Fruit fly (Drosophila melanogaster) whole organism, embryonic: Measurements from ENCODE around the gene Cyp4d1.

Source experiments
- ATbp ChIP-seq: fragments of 200-800 bp; sonication (Bioruptor generic); optimal IDR thresholded peaks from 2 replicates; lab custom pipeline; 2017; ENCODE audit warnings: missing biosample characterization, mild to moderate bottlenecking, missing genetic modification characterization, missing genetic modification reagents
- Atf-2 ChIP-seq: fragments of 200-800 bp; sonication (Bioruptor generic); optimal IDR thresholded peaks from 2 replicates; lab custom pipeline; 2016; ENCODE audit warnings: missing biosample characterization, missing genetic modification characterization
- Awh ChIP-seq: fragments of 200-800 bp; sonication (Bioruptor generic); IDR thresholded peaks from 2 replicates; pipeline ENCODE4, ENCODE4 v1.3.6; 2022; ENCODE audit warnings: missing biosample characterization, missing genetic modification characterization
- Blimp-1 ChIP-seq: fragments of 200-800 bp; sonication (Bioruptor generic); optimal IDR thresholded peaks from 3 replicates; lab custom pipeline; 2018; ENCODE audit warnings: missing biosample characterization, missing genetic modification characterization, mild to moderate bottlenecking, moderate library complexity, missing genetic modification reagents
- CG10366 ChIP-seq: fragments of 200-800 bp; sonication (Bioruptor generic); IDR thresholded peaks from 2 replicates; pipeline ENCODE4 v1.3.6; 2022; ENCODE audit warnings: missing biosample characterization, missing genetic modification characterization
- CG10431 ChIP-seq: fragments of 200-800 bp; sonication (Bioruptor generic); optimal IDR thresholded peaks from 3 replicates; lab custom pipeline; 2018; ENCODE audit warnings: missing biosample characterization, mild to moderate bottlenecking, missing genetic modification characterization
- CG10543 ChIP-seq: fragments of 200-800 bp; sonication (Bioruptor generic); optimal IDR thresholded peaks from 3 replicates; lab custom pipeline; 2017; ENCODE audit warnings: missing biosample characterization, mild to moderate bottlenecking, missing genetic modification characterization, moderate library complexity
- CG12155 ChIP-seq: fragments of 200-800 bp; sonication (Bioruptor generic); optimal IDR thresholded peaks from 3 replicates; lab custom pipeline; 2016; ENCODE audit warnings: missing biosample characterization, missing genetic modification characterization
- CG13123 ChIP-seq: fragments of 200-800 bp; sonication (Bioruptor generic); optimal IDR thresholded peaks from 2 replicates; lab custom pipeline; 2016; ENCODE audit warnings: missing biosample characterization, missing genetic modification characterization
- CG13296 ChIP-seq: fragments of 200-800 bp; sonication (Bioruptor generic); optimal IDR thresholded peaks from 3 replicates; lab custom pipeline; 2018; ENCODE audit warnings: missing biosample characterization, mild to moderate bottlenecking, missing genetic modification characterization
- CG1647 ChIP-seq: fragments of 200-800 bp; sonication (Bioruptor generic); optimal IDR thresholded peaks from 3 replicates; lab custom pipeline; 2016; ENCODE audit warnings: missing biosample characterization, missing genetic modification characterization
- CG18476 ChIP-seq: fragments of 200-800 bp; sonication (Bioruptor generic); optimal IDR thresholded peaks from 2 replicates; lab custom pipeline; 2016; ENCODE audit warnings: missing biosample characterization, mild to moderate bottlenecking, missing genetic modification characterization
- CG18619 ChIP-seq: fragments of 200-800 bp; sonication (Bioruptor generic); optimal IDR thresholded peaks from 3 replicates; lab custom pipeline; 2017; ENCODE audit warnings: missing biosample characterization, mild to moderate bottlenecking, missing genetic modification characterization
- CG31441 ChIP-seq: fragments of 200-800 bp; sonication (Bioruptor generic); IDR thresholded peaks from 2 replicates; pipeline ENCODE4 v1.3.6; 2022; ENCODE audit warnings: missing biosample characterization, missing genetic modification characterization
- CG3995 ChIP-seq: fragments of 200-800 bp; sonication (Bioruptor generic); optimal IDR thresholded peaks from 3 replicates; lab custom pipeline; 2016; ENCODE audit warnings: missing biosample characterization, missing genetic modification characterization
- CG4730 ChIP-seq: fragments of 200-800 bp; sonication (Bioruptor generic); IDR thresholded peaks from 2 replicates; pipeline ENCODE4 v1.3.6; 2022; ENCODE audit warnings: missing biosample characterization, missing genetic modification characterization
- CG6254 ChIP-seq: fragments of 200-800 bp; sonication (Bioruptor generic); optimal IDR thresholded peaks from 3 replicates; lab custom pipeline; 2017; ENCODE audit warnings: mild to moderate bottlenecking, missing biosample characterization, missing genetic modification reagents, missing genetic modification characterization
- CG6854 ChIP-seq: fragments of 200-800 bp; sonication (Bioruptor generic); optimal IDR thresholded peaks from 3 replicates; lab custom pipeline; 2017; ENCODE audit warnings: missing biosample characterization, mild to moderate bottlenecking, missing genetic modification characterization
- CG8924 ChIP-seq: fragments of 200-800 bp; optimal IDR thresholded peaks from 3 replicates; lab custom pipeline; 2019; ENCODE audit warnings: missing biosample characterization, mild to moderate bottlenecking, missing genetic modification characterization, moderate library complexity
- CG9876 ChIP-seq: fragments of 200-800 bp; sonication (Bioruptor generic); optimal IDR thresholded peaks from 2 replicates; lab custom pipeline; 2016; ENCODE audit warnings: missing biosample characterization, missing genetic modification characterization
- D19A ChIP-seq: fragments of 200-800 bp; optimal IDR thresholded peaks from 3 replicates; lab custom pipeline; 2019; ENCODE audit warnings: missing biosample characterization, mild to moderate bottlenecking, missing genetic modification characterization, moderate library complexity
- Dad ChIP-seq: fragments of 200-800 bp; sonication (Bioruptor generic); optimal IDR thresholded peaks from 3 replicates; lab custom pipeline; 2016; ENCODE audit warnings: missing biosample characterization, missing genetic modification characterization
- Eip74EF ChIP-seq, 2 experiments: fragments of 200-800 bp in 1 of 2; fragments of >200 bp in 1 of 2; sonication (Bioruptor generic) in 1 of 2; optimal IDR thresholded peaks; 2 replicates each; lab custom pipeline; 2017 to 2019; ENCODE audit warnings: missing biosample characterization in 2 of 2, missing genetic modification characterization in 2 of 2, mild to moderate bottlenecking in 1 of 2, moderate library complexity in 1 of 2
- Elba2 ChIP-seq: fragments of 200-800 bp; sonication (Bioruptor generic); optimal IDR thresholded peaks from 3 replicates; lab custom pipeline; 2016; ENCODE audit warnings: missing biosample characterization, missing genetic modification characterization
- HLH3B ChIP-seq: fragments of 200-800 bp; sonication (Bioruptor generic); IDR thresholded peaks from 2 replicates; pipeline ENCODE4 v1.3.6; 2022; ENCODE audit warnings: missing biosample characterization, missing genetic modification characterization
- HLH54F ChIP-seq: fragments of 200-800 bp; sonication (Bioruptor generic); optimal IDR thresholded peaks from 3 replicates; lab custom pipeline; 2016; ENCODE audit warnings: missing biosample characterization, missing genetic modification characterization
- HmgZ ChIP-seq: fragments of 200-800 bp; sonication (Bioruptor generic); optimal IDR thresholded peaks from 2 replicates; lab custom pipeline; 2018; ENCODE audit warnings: missing biosample characterization, mild to moderate bottlenecking, missing genetic modification characterization
- Hmr ChIP-seq: fragments of 200-800 bp; sonication (Bioruptor generic); optimal IDR thresholded peaks from 3 replicates; lab custom pipeline; 2017; ENCODE audit warnings: mild to moderate bottlenecking, missing biosample characterization, missing genetic modification reagents, missing genetic modification characterization
- NK7.1 ChIP-seq: fragments of 200-800 bp; sonication (Bioruptor generic); optimal IDR thresholded peaks from 3 replicates; lab custom pipeline; 2016; ENCODE audit warnings: missing biosample characterization, missing genetic modification characterization
- Opbp ChIP-seq: fragments of 200-800 bp; sonication (Bioruptor generic); IDR thresholded peaks from 3 replicates; pipeline ENCODE4 v1.3.6; 2022; ENCODE audit warnings: missing biosample characterization, missing genetic modification characterization; ENCODE audit not compliant: partially characterized antibody
- Rx ChIP-seq: fragments of 200-800 bp; sonication (Bioruptor generic); IDR thresholded peaks from 2 replicates; pipeline ENCODE4 v1.3.6; 2022; ENCODE audit warnings: missing biosample characterization, missing genetic modification characterization
- Ssrp ChIP-seq: fragments of 200-800 bp; sonication (Bioruptor generic); optimal IDR thresholded peaks from 2 replicates; lab custom pipeline; 2018; ENCODE audit warnings: missing biosample characterization, mild to moderate bottlenecking, missing genetic modification characterization, moderate library complexity
- Tbp ChIP-seq: fragments of >200 bp; optimal IDR thresholded peaks from 2 replicates; lab custom pipeline; 2018; ENCODE audit warnings: missing biosample characterization, missing genetic modification characterization
- chif ChIP-seq, 2 experiments: fragments of 200-800 bp; sonication (Bioruptor generic); optimal IDR thresholded peaks; 3 replicates each; lab custom pipeline; 2016; ENCODE audit warnings: missing biosample characterization in 2 of 2, missing genetic modification characterization in 2 of 2
- corto ChIP-seq: fragments of 200-800 bp; sonication (Bioruptor generic); optimal IDR thresholded peaks from 2 replicates; lab custom pipeline; 2016; ENCODE audit warnings: missing biosample characterization, mild to moderate bottlenecking, missing genetic modification characterization, moderate library complexity
- crc ChIP-seq: fragments of 200-800 bp; sonication (Bioruptor generic); optimal IDR thresholded peaks from 2 replicates; lab custom pipeline; 2016; ENCODE audit warnings: missing biosample characterization, missing genetic modification characterization
- crp ChIP-seq, 2 experiments: fragments of 200-800 bp; sonication (Bioruptor generic); optimal IDR thresholded peaks; 2 replicates in 1 of 2; 3 replicates in 1 of 2; lab custom pipeline; 2017; ENCODE audit warnings: missing biosample characterization in 2 of 2, missing genetic modification characterization in 2 of 2, mild to moderate bottlenecking in 1 of 2, moderate library complexity in 1 of 2
- jumu ChIP-seq: fragments of 200-800 bp; sonication (Bioruptor generic); optimal IDR thresholded peaks from 3 replicates; lab custom pipeline; 2016; ENCODE audit warnings: missing biosample characterization, missing genetic modification characterization
- kni ChIP-seq: fragments of 200-800 bp; sonication (Bioruptor generic); optimal IDR thresholded peaks from 3 replicates; lab custom pipeline; 2017; ENCODE audit warnings: mild to moderate bottlenecking, missing biosample characterization, missing genetic modification reagents, missing genetic modification characterization
- nerfin-2 ChIP-seq: fragments of 200-800 bp; sonication (Bioruptor generic); IDR thresholded peaks from 2 replicates; pipeline ENCODE4 v1.3.6; 2022; ENCODE audit warnings: missing biosample characterization, missing genetic modification characterization; ENCODE audit not compliant: partially characterized antibody
- nom ChIP-seq: fragments of 200-800 bp; sonication (Bioruptor generic); optimal IDR thresholded peaks from 2 replicates; lab custom pipeline; 2017; ENCODE audit warnings: missing biosample characterization, missing genetic modification characterization, mild to moderate bottlenecking, moderate library complexity, missing genetic modification reagents
- prd ChIP-seq, 3 experiments: fragments of >200 bp in 2 of 3; fragments of 200-800 bp in 1 of 3; sonication (Bioruptor generic) in 1 of 3; optimal IDR thresholded peaks in 2 of 3; IDR thresholded peaks in 1 of 3; 2 replicates in 2 of 3; 3 replicates in 1 of 3; pipeline versions ENCODE4 v1.3.6 to Lab custom; 2017 to 2022; ENCODE audit warnings: missing biosample characterization in 1 of 3, missing genetic modification characterization in 1 of 3
- pros ChIP-seq: fragments of 200-800 bp; sonication (Bioruptor generic); optimal IDR thresholded peaks from 3 replicates; lab custom pipeline; 2019; ENCODE audit warnings: missing biosample characterization, mild to moderate bottlenecking, missing genetic modification characterization, moderate library complexity
- sc ChIP-seq, 3 experiments: fragments of >200 bp in 2 of 3; fragments of 200-800 bp in 1 of 3; sonication (Bioruptor generic) in 1 of 3; optimal IDR thresholded peaks; 2 replicates in 2 of 3; 3 replicates in 1 of 3; lab custom pipeline; 2017; ENCODE audit warnings: mild to moderate bottlenecking in 1 of 3, missing biosample characterization in 1 of 3, missing genetic modification characterization in 1 of 3, missing genetic modification reagents in 1 of 3
- sens-2 ChIP-seq: fragments of 200-800 bp; sonication (Bioruptor generic); IDR thresholded peaks from 2 replicates; pipeline ENCODE4 v1.3.6; 2022; ENCODE audit warnings: missing biosample characterization, missing genetic modification characterization
- sima ChIP-seq: fragments of 200-800 bp; sonication (Bioruptor generic); optimal IDR thresholded peaks from 2 replicates; lab custom pipeline; 2016; ENCODE audit warnings: missing biosample characterization, missing genetic modification characterization
- slbo ChIP-seq: fragments of 200-800 bp; sonication (Bioruptor generic); IDR thresholded peaks from 2 replicates; pipeline ENCODE4 v1.3.6; 2022; ENCODE audit warnings: missing biosample characterization, missing genetic modification characterization
- unc-4 ChIP-seq: fragments of 200-800 bp; sonication (Bioruptor generic); IDR thresholded peaks from 2 replicates; pipeline ENCODE4 v1.3.6; 2022; ENCODE audit warnings: missing biosample characterization, missing genetic modification characterization; ENCODE audit not compliant: partially characterized antibody

Cyp4d1 gene

DNA sequence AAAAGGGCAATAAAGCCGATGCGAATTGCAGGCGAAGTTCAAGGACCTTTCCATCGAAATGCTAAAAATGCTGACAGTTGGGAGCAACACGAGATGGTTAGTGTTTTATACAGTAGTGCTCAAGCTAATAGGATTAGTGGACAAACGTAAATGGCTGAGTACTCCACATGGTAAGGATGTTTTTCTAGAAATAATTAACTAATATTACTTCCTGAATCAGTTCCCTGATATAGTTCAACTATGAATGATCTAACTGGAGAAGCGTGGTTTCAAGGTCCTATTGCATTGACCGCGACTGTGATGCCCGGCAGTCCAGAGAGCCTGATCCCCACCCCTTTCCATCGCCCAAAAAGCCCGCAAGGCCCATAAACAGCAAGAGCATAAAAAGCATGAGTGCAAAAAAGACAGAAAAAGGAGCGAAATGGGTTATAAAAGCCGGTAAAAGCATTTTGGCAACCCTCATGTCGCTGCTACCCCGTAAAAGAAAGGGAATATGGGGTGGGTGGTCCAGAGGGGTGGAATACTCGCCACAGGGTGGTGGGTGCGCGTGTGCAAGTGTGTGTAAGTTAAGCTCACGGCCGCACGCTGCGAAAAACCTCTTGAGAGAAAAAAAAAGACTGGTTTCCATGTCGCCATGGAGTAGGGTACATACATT lies 27.6 kb downstream of the Cyp4d1 start (continued):
- peak; percentile 42 for TF ChIP-seq CG12155 (GFP tag; lab: Kevin White, UChicago)
- TF ChIP-seq sc (optimal IDR thresholded peaks at IDR 0.05; lab: Kevin White, UChicago): no peak
- peak; percentile 60 for TF ChIP-seq sc (GFP tag; optimal IDR thresholded peaks at IDR 0.05; lab: Kevin White, UChicago)
- no peak for TF ChIP-seq kni (GFP tag; lab: Kevin White, UChicago)
- TF ChIP-seq nom (GFP tag; lab: Kevin White, UChicago): peak; percentile 16
- TF ChIP-seq Atf-2 (GFP tag; lab: Kevin White, UChicago): peak; percentile 54
- peak; percentile 74 for TF ChIP-seq HLH3B (GFP tag; lab: Robert Waterston, UW)
- no peak for TF ChIP-seq Opbp (GFP tag; lab: Robert Waterston, UW)
- TF ChIP-seq CG31441 (GFP tag; lab: Robert Waterston, UW): peak; percentile 74
- TF ChIP-seq ATbp (GFP tag; lab: Kevin White, UChicago): peak; percentile 74
- TF ChIP-seq Hmr (GFP tag; lab: Kevin White, UChicago): peak; percentile 57
- peak; percentile 41 to 74 for TF ChIP-seq chif (GFP tag; optimal IDR thresholded peaks at IDR 0.05; lab: Kevin White, UChicago)
- TF ChIP-seq HmgZ (tag; lab: Kevin White, UChicago): peak; percentile 27
- TF ChIP-seq Elba2 (GFP tag; lab: Kevin White, UChicago): no peak
- peak; percentile 56 for TF ChIP-seq Ssrp (tag; lab: Kevin White, UChicago)
- TF ChIP-seq CG10366 (GFP tag; lab: Robert Waterston, UW): peak; percentile 37
- TF ChIP-seq CG1647 (GFP tag; lab: Kevin White, UChicago): no peak
- TF ChIP-seq Tbp (GFP tag; lab: Kevin White, UChicago): no peak
- TF ChIP-seq crp (GFP tag; optimal IDR thresholded peaks at IDR 0.05; lab: Kevin White, UChicago): no peak
- TF ChIP-seq Dad (GFP tag; lab: Kevin White, UChicago): peak; percentile 28
- no peak for TF ChIP-seq CG13123 (GFP tag; lab: Kevin White, UChicago)
- TF ChIP-seq prd (optimal IDR thresholded peaks at IDR 0.05; lab: Kevin White, UChicago): no peak
- peak; percentile 78 for TF ChIP-seq prd (GFP tag; IDR thresholded peaks at IDR 0.05; lab: Robert Waterston, UW)
- TF ChIP-seq CG4730 (GFP tag; lab: Robert Waterston, UW): no peak
- peak; percentile 28 for TF ChIP-seq CG6854 (GFP tag; lab: Kevin White, UChicago)
- no peak for TF ChIP-seq CG3995 (GFP tag; lab: Kevin White, UChicago)
- peak; percentile 59 for TF ChIP-seq sima (GFP tag; lab: Kevin White, UChicago)
- peak; percentile 68 for TF ChIP-seq D19A
- peak; percentile 76 for TF ChIP-seq CG8924
- no peak for TF ChIP-seq Eip74EF (GFP tag; optimal IDR thresholded peaks at IDR 0.05; lab: Kevin White, UChicago)
- TF ChIP-seq CG10543 (GFP tag; lab: Kevin White, UChicago): no peak
- peak; percentile 55 for TF ChIP-seq CG18476 (GFP tag; lab: Kevin White, UChicago)
- TF ChIP-seq CG9876 (GFP tag; lab: Kevin White, UChicago): no peak
- TF ChIP-seq pros (GFP tag; lab: Kevin White, UChicago): peak; percentile 77
- no peak for TF ChIP-seq nerfin-2
- peak; percentile 54 for TF ChIP-seq crc (GFP tag; lab: Kevin White, UChicago)
- no peak for TF ChIP-seq unc-4 (GFP tag; lab: Robert Waterston, UW)
- peak; percentile 38 for TF ChIP-seq CG10431 (GFP tag; lab: Kevin White, UChicago)
- TF ChIP-seq slbo (GFP tag; lab: Robert Waterston, UW): peak; percentile 58
- TF ChIP-seq Blimp-1 (GFP tag; lab: Kevin White, UChicago): peak; percentile 75
- TF ChIP-seq NK7.1: no peak
- peak; percentile 27 for TF ChIP-seq HLH54F (GFP tag; lab: Kevin White, UChicago)
- TF ChIP-seq jumu (GFP tag; lab: Kevin White, UChicago): peak; percentile 63
- peak; percentile 74 for TF ChIP-seq Awh (GFP tag; lab: Robert Waterston, UW)
- TF ChIP-seq Rx (GFP tag; lab: Robert Waterston, UW): peak; percentile 53; the same call in 1 of the 2 replicates
- TF ChIP-seq CG13296 (GFP tag; lab: Kevin White, UChicago): peak; percentile 34
- no peak for TF ChIP-seq sens-2 (GFP tag; lab: Robert Waterston, UW)
- TF ChIP-seq corto (GFP tag; lab: Kevin White, UChicago): peak; percentile 63
- TF ChIP-seq CG18619 (GFP tag; lab: Kevin White, UChicago): peak; percentile 45
- TF ChIP-seq CG6254 (GFP tag; lab: Kevin White, UChicago): peak; percentile 66
